Worm (Caenorhabditis elegans) whole organism, L1 larva: ENCODE measurements around the gene cysl-4.

Experiments
- C34B4.2 ChIP-seq: sonication (generic microtip); optimal IDR thresholded peaks from 2 replicates; lab custom pipeline; 2017; ENCODE audit warnings: mild to moderate bottlenecking, missing genetic modification characterization, missing compliant biosample characterization
- F16B12.6 ChIP-seq: fragments of 150-350 bp; optimal IDR thresholded peaks from 2 replicates; lab custom pipeline; 2014; ENCODE audit warnings: missing biosample characterization, missing genetic modification characterization
- Y116A8C.19 ChIP-seq: sonication (generic microtip); optimal IDR thresholded peaks from 2 replicates; lab custom pipeline; 2016; ENCODE audit warnings: missing compliant biosample characterization, missing genetic modification characterization, borderline replicate concordance
- alr-1 ChIP-seq: fragments of 200-800 bp; sonication (Bioruptor generic); optimal IDR thresholded peaks from 2 replicates; lab custom pipeline; 2018; ENCODE audit warnings: borderline replicate concordance, mild to moderate bottlenecking, missing genetic modification characterization, missing compliant biosample characterization
- ama-1 ChIP-seq: fragments of 150-350 bp; optimal IDR thresholded peaks from 2 replicates; lab custom pipeline; 2014
- blmp-1 ChIP-seq: fragments of 150-350 bp; optimal IDR thresholded peaks from 2 replicates; lab custom pipeline; 2014; ENCODE audit warnings: missing biosample characterization, missing genetic modification characterization
- ceh-63 ChIP-seq: fragments of 200-800 bp; sonication (Bioruptor generic); optimal IDR thresholded peaks from 2 replicates; lab custom pipeline; 2018; ENCODE audit warnings: mild to moderate bottlenecking, missing genetic modification characterization, missing compliant biosample characterization
- ceh-8 ChIP-seq: fragments of 200-800 bp; sonication (Bioruptor generic); optimal IDR thresholded peaks from 2 replicates; lab custom pipeline; 2018; ENCODE audit warnings: mild to moderate bottlenecking, missing genetic modification characterization, moderate library complexity, missing compliant biosample characterization
- ceh-88 ChIP-seq: fragments of 200-800 bp; sonication (Bioruptor generic); IDR thresholded peaks from 2 replicates; pipeline ENCODE4 v1.3.6; 2022; ENCODE audit warnings: missing genetic modification characterization, missing compliant biosample characterization
- ces-1 ChIP-seq: fragments of 150-350 bp; optimal IDR thresholded peaks from 2 replicates; lab custom pipeline; 2014; ENCODE audit warnings: missing biosample characterization, missing genetic modification reagents, missing genetic modification characterization
- dsc-1 ChIP-seq: sonication (generic microtip); optimal IDR thresholded peaks from 2 replicates; lab custom pipeline; 2016; ENCODE audit warnings: mild to moderate bottlenecking, missing genetic modification characterization, missing compliant biosample characterization
- efl-1 ChIP-seq, 4 experiments: fragments of 150-350 bp; optimal IDR thresholded peaks in 3 of 4; peaks in 1 of 4; 1 replicate in 1 of 4; 2 replicates in 3 of 4; lab custom pipeline; 2014; ENCODE audit warnings: missing biosample characterization in 2 of 4, missing genetic modification characterization in 2 of 4, missing genetic modification reagents in 2 of 4
- efl-3 ChIP-seq: fragments of 200-800 bp; sonication (Bioruptor generic); optimal IDR thresholded peaks from 2 replicates; lab custom pipeline; 2018; ENCODE audit warnings: mild to moderate bottlenecking, missing genetic modification characterization, missing compliant biosample characterization
- egl-13 ChIP-seq: sonication (generic microtip); optimal IDR thresholded peaks from 2 replicates; lab custom pipeline; 2016; ENCODE audit warnings: missing genotype, missing genetic modification reagents, missing genetic modification characterization, missing compliant biosample characterization
- ets-5 ChIP-seq: fragments of 200-800 bp; sonication (Bioruptor generic); IDR thresholded peaks from 2 replicates; pipeline ENCODE4 v1.3.6; 2022; ENCODE audit warnings: missing genetic modification characterization, missing compliant biosample characterization
- fkh-8 ChIP-seq: sonication (generic microtip); optimal IDR thresholded peaks from 2 replicates; lab custom pipeline; 2016; ENCODE audit warnings: mild to moderate bottlenecking, missing genetic modification characterization, missing compliant biosample characterization
- hlh-4 ChIP-seq: sonication (generic microtip); optimal IDR thresholded peaks from 2 replicates; lab custom pipeline; 2016; ENCODE audit warnings: mild to moderate bottlenecking, missing genetic modification characterization, missing compliant biosample characterization
- hpl-2 ChIP-seq: fragments of 150-350 bp; optimal IDR thresholded peaks from 2 replicates; lab custom pipeline; 2014; ENCODE audit warnings: missing biosample characterization, missing genetic modification reagents, missing genetic modification characterization
- isw-1 ChIP-seq: fragments of 200-800 bp; sonication (Bioruptor generic); IDR thresholded peaks from 2 replicates; pipeline ENCODE4 v1.3.6; 2022; ENCODE audit warnings: missing genetic modification characterization, missing compliant biosample characterization
- jun-1 ChIP-seq: fragments of 150-350 bp; optimal IDR thresholded peaks from 2 replicates; lab custom pipeline; 2014; ENCODE audit warnings: missing biosample characterization, missing genetic modification reagents, missing genetic modification characterization
- lin-13 ChIP-seq: fragments of 150-350 bp; optimal IDR thresholded peaks from 2 replicates; lab custom pipeline; 2014; ENCODE audit warnings: missing biosample characterization, missing genetic modification reagents, missing genetic modification characterization
- lin-15B ChIP-seq: fragments of 150-350 bp; sonication (generic microtip); optimal IDR thresholded peaks from 3 replicates; lab custom pipeline; 2014; ENCODE audit warnings: missing biosample characterization, missing genetic modification characterization
- lin-35 ChIP-seq, 2 experiments: fragments of 150-350 bp; optimal IDR thresholded peaks; 2 replicates each; lab custom pipeline; 2014; ENCODE audit warnings: missing biosample characterization in 2 of 2, missing genetic modification characterization in 2 of 2, missing genetic modification reagents in 2 of 2
- lsy-2 ChIP-seq, 2 experiments: fragments of 150-350 bp; optimal IDR thresholded peaks; 2 replicates each; lab custom pipeline; 2014; ENCODE audit warnings: missing biosample characterization in 2 of 2, missing genetic modification characterization in 2 of 2
- mab-9 ChIP-seq: fragments of 200-800 bp; sonication (Bioruptor generic); IDR thresholded peaks from 2 replicates; pipeline ENCODE4 v1.3.6; 2022; ENCODE audit warnings: missing genetic modification reagents, missing genetic modification characterization, missing compliant biosample characterization
- mdl-1 ChIP-seq, 2 experiments: fragments of 150-350 bp; optimal IDR thresholded peaks; 2 replicates each; lab custom pipeline; 2014 to 2017; ENCODE audit warnings: missing biosample characterization in 2 of 2, missing genetic modification characterization in 2 of 2, inconsistent platforms in 1 of 2
- mef-2 ChIP-seq: fragments of 150-350 bp; optimal IDR thresholded peaks from 2 replicates; lab custom pipeline; 2014; ENCODE audit warnings: missing biosample characterization, missing genetic modification characterization
- mep-1 ChIP-seq: fragments of 150-350 bp; optimal IDR thresholded peaks from 2 replicates; lab custom pipeline; 2014; ENCODE audit warnings: missing biosample characterization, missing genetic modification characterization
- nhr-11 ChIP-seq: fragments of 150-350 bp; optimal IDR thresholded peaks from 2 replicates; lab custom pipeline; 2014; ENCODE audit warnings: missing biosample characterization, missing genetic modification characterization
- nhr-20 ChIP-seq: sonication (generic microtip); optimal IDR thresholded peaks from 2 replicates; lab custom pipeline; 2016; ENCODE audit warnings: mild to moderate bottlenecking, missing genetic modification characterization, missing compliant biosample characterization
- nhr-71 ChIP-seq: sonication (generic microtip); optimal IDR thresholded peaks from 2 replicates; lab custom pipeline; 2016; ENCODE audit warnings: mild to moderate bottlenecking, missing genetic modification characterization, moderate library complexity, missing compliant biosample characterization
- nhr-76 ChIP-seq: sonication (generic microtip); optimal IDR thresholded peaks from 2 replicates; lab custom pipeline; 2017; ENCODE audit warnings: missing biosample characterization, missing genetic modification characterization
- nhr-77 ChIP-seq: fragments of 150-350 bp; optimal IDR thresholded peaks from 2 replicates; lab custom pipeline; 2014; ENCODE audit warnings: missing biosample characterization, missing genetic modification characterization
- nhr-84 ChIP-seq: sonication (generic microtip); optimal IDR thresholded peaks from 2 replicates; lab custom pipeline; 2017; ENCODE audit warnings: missing biosample characterization, missing genetic modification characterization
- nhr-85 ChIP-seq: sonication (generic microtip); peaks from one replicate; lab custom pipeline; 2016; ENCODE audit warnings: missing genetic modification characterization, inconsistent platforms, missing compliant biosample characterization
- nhr-90 ChIP-seq: sonication (generic microtip); optimal IDR thresholded peaks from 2 replicates; lab custom pipeline; 2016; ENCODE audit warnings: mild to moderate bottlenecking, missing genetic modification characterization, missing compliant biosample characterization; ENCODE audit not compliant: poor library complexity
- pag-3 ChIP-seq: sonication (generic microtip); optimal IDR thresholded peaks from 2 replicates; lab custom pipeline; 2017; ENCODE audit warnings: missing genetic modification characterization, mild to moderate bottlenecking, missing compliant biosample characterization, antibody characterized with exemption, borderline replicate concordance; ENCODE audit not compliant: insufficient read depth
- pqm-1 ChIP-seq: sonication (generic microtip); optimal IDR thresholded peaks from 3 replicates; lab custom pipeline; 2017; ENCODE audit warnings: missing biosample characterization, missing genetic modification characterization
- snpc-4 ChIP-seq: fragments of 150-350 bp; optimal IDR thresholded peaks from 2 replicates; lab custom pipeline; 2014; ENCODE audit warnings: missing biosample characterization, missing genetic modification characterization
- snu-23 ChIP-seq: sonication (generic microtip); optimal IDR thresholded peaks from 2 replicates; lab custom pipeline; 2016; ENCODE audit warnings: missing genetic modification characterization, missing compliant biosample characterization
- sptf-1 ChIP-seq: fragments of 150-350 bp; optimal IDR thresholded peaks from 2 replicates; lab custom pipeline; 2014; ENCODE audit warnings: missing biosample characterization, missing genetic modification characterization
- sup-37 ChIP-seq: fragments of 200-800 bp; sonication (Bioruptor generic); optimal IDR thresholded peaks from 2 replicates; lab custom pipeline; 2018; ENCODE audit warnings: mild to moderate bottlenecking, missing genetic modification characterization, missing compliant biosample characterization
- swsn-7 ChIP-seq: sonication (generic microtip); optimal IDR thresholded peaks from 2 replicates; lab custom pipeline; 2016; ENCODE audit warnings: missing genetic modification characterization, missing compliant biosample characterization
- tbx-2 ChIP-seq: sonication (generic microtip); optimal IDR thresholded peaks from 2 replicates; lab custom pipeline; 2016; ENCODE audit warnings: missing genetic modification characterization, missing compliant biosample characterization
- unc-30 ChIP-seq: sonication (generic microtip); optimal IDR thresholded peaks from 2 replicates; lab custom pipeline; 2017; ENCODE audit warnings: missing biosample characterization, missing genetic modification characterization
- unc-86 ChIP-seq: sonication (generic microtip); optimal IDR thresholded peaks from 2 replicates; lab custom pipeline; 2016; ENCODE audit warnings: missing genetic modification characterization, missing compliant biosample characterization
- unc-98 ChIP-seq: fragments of 200-800 bp; sonication (Bioruptor generic); IDR thresholded peaks from 2 replicates; pipeline ENCODE4 v1.3.6; 2022; ENCODE audit warnings: missing genetic modification characterization, missing compliant biosample characterization
- xbp-1 ChIP-seq: sonication (generic microtip); optimal IDR thresholded peaks from 2 replicates; lab custom pipeline; 2016; ENCODE audit warnings: missing genetic modification characterization, missing compliant biosample characterization
- ztf-11 ChIP-seq, 2 experiments: sonication (generic microtip); optimal IDR thresholded peaks; 2 replicates each; lab custom pipeline; 2016 to 2017; ENCODE audit warnings: missing genetic modification characterization in 2 of 2, missing biosample characterization in 1 of 2, missing compliant biosample characterization in 1 of 2
- ztf-4 ChIP-seq: fragments of 150-350 bp; optimal IDR thresholded peaks from 2 replicates; lab custom pipeline; 2014; ENCODE audit warnings: missing biosample characterization, missing genetic modification characterization

Gene cysl-4

DNA sequence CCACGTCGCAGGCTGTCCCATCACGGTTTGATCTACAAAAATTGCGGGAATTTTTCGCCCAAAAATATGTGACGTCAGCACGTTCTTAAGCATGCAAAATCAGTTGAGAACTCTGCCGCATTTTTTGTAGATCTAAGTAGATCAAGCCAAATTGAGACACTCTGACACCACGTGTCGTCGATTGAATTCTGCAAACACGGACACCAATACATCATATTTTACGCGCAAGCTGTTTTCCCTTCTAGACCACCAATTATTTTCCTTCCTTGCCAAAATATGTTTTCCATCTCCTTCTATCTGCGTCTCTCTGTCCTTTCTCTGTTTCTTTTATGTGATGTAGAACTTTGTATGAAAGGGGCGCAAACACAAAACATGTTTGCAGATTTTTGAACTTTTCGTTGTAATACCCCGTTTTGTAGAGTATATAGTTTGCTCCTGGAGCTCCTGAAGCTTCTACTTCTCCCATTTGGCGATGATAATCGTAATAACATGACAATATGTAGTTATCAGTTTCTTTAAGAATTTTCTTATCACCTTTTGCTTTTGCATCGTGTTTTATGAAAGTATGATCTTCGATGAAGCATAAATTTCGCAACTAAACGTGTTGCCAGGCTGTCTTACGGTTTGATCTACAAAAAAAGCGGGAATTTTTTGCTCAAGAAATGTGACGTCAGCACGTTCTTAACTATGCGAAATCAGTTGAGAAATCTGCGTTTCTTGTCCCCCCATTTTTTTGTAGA is 51.2 kb downstream of the cysl-4 start (continued):
- TF ChIP-seq efl-3 (GFP tag; lab: Kevin White, UChicago) (no peak), unc-30 (tag; lab: Kevin White, UChicago) (no peak), alr-1 (tag; lab: Kevin White, UChicago) (no peak), mab-9 (GFP tag; lab: Robert Waterston, UW) (no peak), ceh-63 (GFP tag; lab: Kevin White, UChicago) (no peak), lin-13 (GFP tag; lab: Kevin White, UChicago) (no peak), jun-1 (tag; lab: Kevin White, UChicago) (no peak), dsc-1 (tag; lab: Kevin White, UChicago) (peak; percentile 15), nhr-84 (no peak), pqm-1 (tag; lab: Kevin White, UChicago) (no peak), ztf-4 (tag; lab: Kevin White, UChicago) (no peak), nhr-85 (tag; lab: Kevin White, UChicago) (peak; percentile 56), ama-1 (lab: Kevin White, UChicago) (no peak), ztf-11 (tag; optimal IDR thresholded peaks at IDR 0.05; lab: Kevin White, UChicago) (no peak), pag-3 (tag; lab: Kevin White, UChicago) (no peak), nhr-71 (tag; lab: Kevin White, UChicago) (peak; percentile 8), nhr-90 (tag; lab: Kevin White, UChicago) (no peak), mef-2 (no peak), isw-1 (GFP tag; lab: Robert Waterston, UW) (no peak), lin-15B (no peak), Y116A8C.19 (tag; lab: Kevin White, UChicago) (no peak), hpl-2 (GFP tag; lab: Kevin White, UChicago) (no peak), ets-5 (GFP tag; lab: Robert Waterston, UW) (no peak), tbx-2 (tag; lab: Kevin White, UChicago) (no peak), swsn-7 (no peak), xbp-1 (tag; lab: Kevin White, UChicago) (no peak), C34B4.2 (tag; lab: Kevin White, UChicago) (no peak), blmp-1 (tag; lab: Kevin White, UChicago) (peak; percentile 47), ceh-8 (GFP tag; lab: Kevin White, UChicago) (no peak), ceh-88 (GFP tag; lab: Robert Waterston, UW) (no peak), efl-1 (optimal IDR thresholded peaks at IDR 0.05; lab: Kevin White, UChicago) (peak; percentile 17 to 19), efl-1 (GFP tag; optimal IDR thresholded peaks at IDR 0.05 in 1 of 2; lab: Kevin White, UChicago) (no peak), fkh-8 (tag; lab: Kevin White, UChicago) (peak; percentile 15), lin-35 (GFP tag; optimal IDR thresholded peaks at IDR 0.05; lab: Kevin White, UChicago) (no peak), ces-1 (GFP tag; lab: Kevin White, UChicago) (no peak), snu-23 (peak; percentile 33), nhr-20 (peak; percentile 33), unc-86 (tag; lab: Kevin White, UChicago) (no peak), nhr-77 (tag; lab: Kevin White, UChicago) (no peak), sptf-1 (tag; lab: Kevin White, UChicago) (no peak), snpc-4 (tag; lab: Kevin White, UChicago) (no peak), nhr-11 (no peak), mep-1 (tag; lab: Kevin White, UChicago) (peak; percentile 17), unc-98 (GFP tag; lab: Robert Waterston, UW) (no peak), sup-37 (GFP tag; lab: Kevin White, UChicago) (no peak), mdl-1 (tag; optimal IDR thresholded peaks at IDR 0.05; lab: Kevin White, UChicago) (no peak), hlh-4 (no peak), egl-13 (tag; lab: Kevin White, UChicago) (no peak), nhr-76 (tag; lab: Kevin White, UChicago) (no peak), F16B12.6 (tag; lab: Kevin White, UChicago) (peak; percentile 60), lsy-2 (tag; optimal IDR thresholded peaks at IDR 0.05; lab: Kevin White, UChicago) (peak in 1 of 2 experiments; percentile 20)
- TF ChIP-seq, all 84 proteins: peak for 13
